Fruit fly (Drosophila melanogaster) whole organism, embryonic: ENCODE measurements around the gene CG43367.

Experiments used
- B-H2 ChIP-seq: fragments of 200-800 bp; sonication (Bioruptor generic); optimal IDR thresholded peaks from 2 replicates; lab custom pipeline; 2018; ENCODE audit warnings: missing biosample characterization, mild to moderate bottlenecking, missing genetic modification characterization
- Bgb ChIP-seq: fragments of 200-800 bp; sonication (Bioruptor generic); IDR thresholded peaks from 2 replicates; pipeline ENCODE4 v1.3.6; 2022; ENCODE audit warnings: missing biosample characterization, missing genetic modification characterization; ENCODE audit not compliant: partially characterized antibody
- CG10267 ChIP-seq: fragments of 200-800 bp; sonication (Bioruptor generic); optimal IDR thresholded peaks from 2 replicates; lab custom pipeline; 2018; ENCODE audit warnings: missing biosample characterization, mild to moderate bottlenecking, missing genetic modification characterization, moderate library complexity
- CG12942 ChIP-seq: fragments of 200-800 bp; sonication (Bioruptor generic); optimal IDR thresholded peaks from 3 replicates; lab custom pipeline; 2016; ENCODE audit warnings: missing biosample characterization, missing genetic modification characterization
- CG13287 ChIP-seq: fragments of 200-800 bp; sonication (Bioruptor generic); IDR thresholded peaks from 2 replicates; pipeline ENCODE4 v1.3.6; 2022; ENCODE audit warnings: missing biosample characterization, missing genetic modification characterization; ENCODE audit not compliant: partially characterized antibody
- CG14710 ChIP-seq: fragments of 200-800 bp; sonication (Bioruptor generic); optimal IDR thresholded peaks from 3 replicates; lab custom pipeline; 2019; ENCODE audit warnings: missing biosample characterization, mild to moderate bottlenecking, missing genetic modification characterization, moderate library complexity
- CG15514 ChIP-seq: fragments of 200-800 bp; sonication (Bioruptor generic); optimal IDR thresholded peaks from 3 replicates; lab custom pipeline; 2017; ENCODE audit warnings: missing biosample characterization, missing genetic modification characterization, mild to moderate bottlenecking, moderate library complexity, missing genetic modification reagents
- CG3726 ChIP-seq: fragments of 200-800 bp; sonication (Bioruptor generic); IDR thresholded peaks from 3 replicates; pipeline ENCODE4, ENCODE4 v1.3.6; 2022; ENCODE audit warnings: missing biosample characterization, missing genetic modification characterization
- CG42726 ChIP-seq: fragments of 200-800 bp; sonication (Bioruptor generic); IDR thresholded peaks from 2 replicates; pipeline ENCODE4 v1.3.6; 2022; ENCODE audit warnings: missing biosample characterization, missing genetic modification characterization; ENCODE audit not compliant: partially characterized antibody
- CG7786 ChIP-seq: fragments of 200-800 bp; sonication (Bioruptor generic); optimal IDR thresholded peaks from 2 replicates; lab custom pipeline; 2016; ENCODE audit warnings: missing biosample characterization, missing genetic modification characterization
- CG9797 ChIP-seq: fragments of 200-800 bp; sonication (Bioruptor generic); optimal IDR thresholded peaks from 3 replicates; lab custom pipeline; 2018; ENCODE audit warnings: missing biosample characterization, mild to moderate bottlenecking, missing genetic modification characterization
- CG9932 ChIP-seq: fragments of 200-800 bp; sonication (Bioruptor generic); IDR thresholded peaks from 2 replicates; pipeline ENCODE4 v1.3.6; 2022; ENCODE audit warnings: missing biosample characterization, missing genetic modification characterization
- Chrac-16 ChIP-seq: fragments of 200-800 bp; sonication (Bioruptor generic); optimal IDR thresholded peaks from 3 replicates; lab custom pipeline; 2016; ENCODE audit warnings: missing biosample characterization, missing genetic modification characterization
- Deaf1 ChIP-seq: fragments of 200-800 bp; optimal IDR thresholded peaks from 3 replicates; lab custom pipeline; 2019; ENCODE audit warnings: missing biosample characterization, mild to moderate bottlenecking, missing genetic modification characterization, moderate library complexity
- E2f2 ChIP-seq: fragments of 200-800 bp; sonication (Bioruptor generic); IDR thresholded peaks from 2 replicates; pipeline ENCODE4 v1.3.6; 2022; ENCODE audit warnings: missing biosample characterization, missing genetic modification characterization
- Ets65A ChIP-seq: fragments of 200-800 bp; sonication (Bioruptor generic); peaks from one replicate; lab custom pipeline; 2016; ENCODE audit warnings: missing biosample characterization, missing genetic modification characterization
- HLH54F ChIP-seq: fragments of 200-800 bp; sonication (Bioruptor generic); optimal IDR thresholded peaks from 3 replicates; lab custom pipeline; 2016; ENCODE audit warnings: missing biosample characterization, missing genetic modification characterization
- Hmr ChIP-seq: fragments of 200-800 bp; sonication (Bioruptor generic); optimal IDR thresholded peaks from 3 replicates; lab custom pipeline; 2017; ENCODE audit warnings: mild to moderate bottlenecking, missing biosample characterization, missing genetic modification reagents, missing genetic modification characterization
- Hr51 ChIP-seq, 2 experiments: fragments of 200-800 bp; sonication (Bioruptor generic); optimal IDR thresholded peaks; 2 replicates in 1 of 2; 3 replicates in 1 of 2; lab custom pipeline; 2016 to 2018; ENCODE audit warnings: missing biosample characterization in 2 of 2, missing genetic modification characterization in 2 of 2, mild to moderate bottlenecking in 1 of 2, moderate library complexity in 1 of 2
- MBD-R2 ChIP-seq: fragments of 200-800 bp; sonication (Bioruptor generic); IDR thresholded peaks from 2 replicates; pipeline ENCODE4 v1.3.6; 2022; ENCODE audit warnings: missing biosample characterization, missing genetic modification characterization
- Mad ChIP-seq: fragments of 200-800 bp; sonication (Bioruptor generic); optimal IDR thresholded peaks from 2 replicates; lab custom pipeline; 2016; ENCODE audit warnings: missing biosample characterization, missing genetic modification characterization
- Med ChIP-seq: fragments of 200-800 bp; sonication (Bioruptor generic); peaks from one replicate; lab custom pipeline; 2016; ENCODE audit warnings: missing biosample characterization, missing genetic modification characterization, mild to moderate bottlenecking, inconsistent platforms, moderate library complexity
- Scr ChIP-seq: fragments of 200-800 bp; sonication (Bioruptor generic); IDR thresholded peaks from 2 replicates; pipeline ENCODE4 v1.3.6; 2022; ENCODE audit warnings: missing biosample characterization, missing genetic modification characterization; ENCODE audit not compliant: partially characterized antibody
- Trl ChIP-seq, 3 experiments: fragments of >200 bp in 2 of 3; fragments of 200-800 bp in 1 of 3; sonication (Bioruptor generic) in 1 of 3; optimal IDR thresholded peaks; 2 replicates in 1 of 3; 3 replicates in 2 of 3; lab custom pipeline; 2016 to 2017; ENCODE audit warnings: missing biosample characterization in 1 of 3, missing genetic modification characterization in 1 of 3
- abd-A ChIP-seq: fragments of 200-800 bp; sonication (Bioruptor generic); optimal IDR thresholded peaks from 3 replicates; lab custom pipeline; 2019; ENCODE audit warnings: missing biosample characterization, mild to moderate bottlenecking, missing genetic modification characterization, moderate library complexity
- al ChIP-seq: fragments of 200-800 bp; sonication (Bioruptor generic); IDR thresholded peaks from 2 replicates; pipeline ENCODE4 v1.3.6; 2022; ENCODE audit warnings: missing biosample characterization, missing genetic modification characterization
- bcd ChIP-seq: fragments of 200-800 bp; sonication (Bioruptor generic); optimal IDR thresholded peaks from 2 replicates; lab custom pipeline; 2017; ENCODE audit warnings: missing biosample characterization, mild to moderate bottlenecking, missing genetic modification characterization
- cg ChIP-seq: fragments of 200-800 bp; sonication (Bioruptor generic); optimal IDR thresholded peaks from 3 replicates; lab custom pipeline; 2019; ENCODE audit warnings: missing biosample characterization, mild to moderate bottlenecking, missing genetic modification characterization, moderate library complexity
- chinmo ChIP-seq: fragments of 200-800 bp; sonication (Bioruptor generic); IDR thresholded peaks from 4 replicates; pipeline ENCODE4 v1.3.6; 2022; ENCODE audit warnings: missing biosample characterization, missing genetic modification characterization; ENCODE audit not compliant: partially characterized antibody
- croc ChIP-seq: fragments of 200-800 bp; sonication (Bioruptor generic); conservative IDR thresholded peaks from 3 replicates; pipeline ENCODE4 v1.3.6; 2022; ENCODE audit warnings: missing biosample characterization, missing genetic modification characterization
- crol ChIP-seq: fragments of 200-800 bp; sonication (Bioruptor generic); IDR thresholded peaks from 2 replicates; pipeline ENCODE4 v1.3.6; 2022; ENCODE audit warnings: missing biosample characterization, missing genetic modification characterization
- ewg ChIP-seq: fragments of 200-800 bp; sonication (Bioruptor generic); optimal IDR thresholded peaks from 3 replicates; lab custom pipeline; 2017; ENCODE audit warnings: mild to moderate bottlenecking, missing biosample characterization, missing genetic modification reagents, missing genetic modification characterization
- gcm2 ChIP-seq: fragments of 200-800 bp; sonication (Bioruptor generic); optimal IDR thresholded peaks from 2 replicates; lab custom pipeline; 2016; ENCODE audit warnings: missing biosample characterization, missing genetic modification characterization
- ken ChIP-seq: fragments of 200-800 bp; sonication (Bioruptor generic); IDR thresholded peaks from 3 replicates; pipeline ENCODE4 v1.3.6; 2022; ENCODE audit warnings: missing biosample characterization, missing genetic modification characterization
- mam ChIP-seq: fragments of 200-800 bp; sonication (Bioruptor generic); optimal IDR thresholded peaks from 3 replicates; lab custom pipeline; 2016; ENCODE audit warnings: missing biosample characterization, missing genetic modification characterization
- mld ChIP-seq: fragments of 200-800 bp; sonication (Bioruptor generic); IDR thresholded peaks from 3 replicates; pipeline ENCODE4 v1.3.6; 2022; ENCODE audit warnings: missing biosample characterization, missing genetic modification characterization; ENCODE audit not compliant: partially characterized antibody
- nerfin-1 ChIP-seq: fragments of 200-800 bp; sonication (Bioruptor generic); optimal IDR thresholded peaks from 3 replicates; lab custom pipeline; 2019; ENCODE audit warnings: missing biosample characterization, mild to moderate bottlenecking, missing genetic modification characterization, moderate library complexity
- nom ChIP-seq: fragments of 200-800 bp; sonication (Bioruptor generic); optimal IDR thresholded peaks from 2 replicates; lab custom pipeline; 2017; ENCODE audit warnings: missing biosample characterization, missing genetic modification characterization, mild to moderate bottlenecking, moderate library complexity, missing genetic modification reagents
- onecut ChIP-seq: fragments of 200-800 bp; sonication (Bioruptor generic); IDR thresholded peaks from 2 replicates; pipeline ENCODE4 v1.3.6; 2022; ENCODE audit warnings: missing biosample characterization, missing genetic modification characterization
- rib ChIP-seq: fragments of 200-800 bp; sonication (Bioruptor generic); IDR thresholded peaks from 2 replicates; pipeline ENCODE4 v1.3.6; 2022; ENCODE audit warnings: missing biosample characterization, missing genetic modification characterization
- run ChIP-seq: fragments of 200-800 bp; sonication (Bioruptor generic); optimal IDR thresholded peaks from 3 replicates; lab custom pipeline; 2018; ENCODE audit warnings: missing biosample characterization, mild to moderate bottlenecking, missing genetic modification characterization
- scrt ChIP-seq: fragments of 200-800 bp; sonication (Bioruptor generic); optimal IDR thresholded peaks from 2 replicates; lab custom pipeline; 2018; ENCODE audit warnings: missing biosample characterization, mild to moderate bottlenecking, missing genetic modification characterization, moderate library complexity
- sd ChIP-seq: fragments of 200-800 bp; sonication (Bioruptor generic); optimal IDR thresholded peaks from 3 replicates; lab custom pipeline; 2018; ENCODE audit warnings: missing biosample characterization, mild to moderate bottlenecking, missing genetic modification characterization, moderate library complexity
- seq ChIP-seq: fragments of 200-800 bp; sonication (Bioruptor generic); IDR thresholded peaks from 2 replicates; pipeline ENCODE4 v1.3.6; 2022; ENCODE audit warnings: missing biosample characterization, missing genetic modification characterization
- sob ChIP-seq: fragments of 200-800 bp; sonication (Bioruptor generic); IDR thresholded peaks from 2 replicates; pipeline ENCODE4 v1.3.6; 2022; ENCODE audit warnings: missing biosample characterization, missing genetic modification characterization
- ssp ChIP-seq: fragments of 200-800 bp; sonication (Bioruptor generic); IDR thresholded peaks from 2 replicates; pipeline ENCODE4 v1.3.6; 2022; ENCODE audit warnings: missing biosample characterization, missing genetic modification characterization
- vnd ChIP-seq: fragments of 200-800 bp; sonication (Bioruptor generic); IDR thresholded peaks from 3 replicates; pipeline ENCODE4 v1.3.6; 2022; ENCODE audit warnings: missing biosample characterization, missing genetic modification characterization; ENCODE audit not compliant: partially characterized antibody
- zfh2 ChIP-seq: fragments of 200-800 bp; sonication (Bioruptor generic); optimal IDR thresholded peaks from 2 replicates; lab custom pipeline; 2016; ENCODE audit warnings: missing biosample characterization, missing genetic modification characterization

CG43367 gene

dm6 chr3L:4185259-4185658, 8.5 kb upstream of the CG43367 start:
- TF ChIP-seq Mad (GFP tag; lab: Kevin White, UChicago) (peak; percentile 30), crol (GFP tag; lab: Robert Waterston, UW) (peak; percentile 86), seq (GFP tag; lab: Robert Waterston, UW) (0 out of 2 replicates have a peak, but pooled peaks have one; percentile 29), ewg (peak; percentile 94), scrt (GFP tag; lab: Kevin White, UChicago) (peak; percentile 0), cg (GFP tag; lab: Kevin White, UChicago) (no peak), al (GFP tag; lab: Robert Waterston, UW) (no peak), MBD-R2 (GFP tag; lab: Robert Waterston, UW) (0 out of 2 replicates have a peak, but pooled peaks have one; percentile 13), chinmo (GFP tag; lab: Robert Waterston, UW) (0 out of 4 replicates have a peak, but pooled peaks have one; percentile 25), rib (GFP tag; lab: Robert Waterston, UW) (0 out of 2 replicates have a peak, but pooled peaks have one; percentile 30), croc (GFP tag; lab: Robert Waterston, UW) (no peak), Scr (GFP tag; lab: Robert Waterston, UW) (0 out of 2 replicates have a peak, but pooled peaks have one; percentile 14), abd-A (peak; percentile 77), sd (peak; percentile 69), Med (GFP tag; lab: Kevin White, UChicago) (peak; percentile 49), nerfin-1 (tag; lab: Kevin White, UChicago) (peak; percentile 78), CG13287 (GFP tag; lab: Robert Waterston, UW) (no peak), E2f2 (GFP tag; lab: Robert Waterston, UW) (no peak), onecut (GFP tag; lab: Robert Waterston, UW) (peak; percentile 98), Bgb (GFP tag; lab: Robert Waterston, UW) (peak; percentile 19; the same call in 1 of the 2 replicates), mld (GFP tag; lab: Robert Waterston, UW) (0 out of 3 replicates have a peak, but pooled peaks have one; percentile 44), CG15514 (GFP tag; lab: Kevin White, UChicago) (peak; percentile 39), Deaf1 (tag; lab: Kevin White, UChicago) (peak; percentile 80)

- peak; percentile 23 for TF ChIP-seq Hmr
- no peak for TF ChIP-seq Trl (optimal IDR thresholded peaks at IDR 0.05; lab: Kevin White, UChicago)
- peak; percentile 22 for TF ChIP-seq Trl (GFP tag; optimal IDR thresholded peaks at IDR 0.05; lab: Kevin White, UChicago)
- no peak for TF ChIP-seq run (tag; lab: Kevin White, UChicago)
- TF ChIP-seq B-H2, result peak; percentile 70
- TF ChIP-seq sob (GFP tag; lab: Robert Waterston, UW), result peak; percentile 68
- peak; percentile 55 for TF ChIP-seq CG13287 (GFP tag; lab: Robert Waterston, UW)
- peak; percentile 43 for TF ChIP-seq mam
- peak; percentile 17; the same call in 1 of the 2 replicates for TF ChIP-seq ssp (GFP tag; lab: Robert Waterston, UW)
- TF ChIP-seq CG42726 (GFP tag; lab: Robert Waterston, UW), result no peak
- no peak for TF ChIP-seq CG3726 (GFP tag; lab: Robert Waterston, UW)
- TF ChIP-seq CG14710 (tag; lab: Kevin White, UChicago), result peak; percentile 46
- TF ChIP-seq Chrac-16 (GFP tag; lab: Kevin White, UChicago), result peak; percentile 29
- TF ChIP-seq CG9932 (GFP tag; lab: Robert Waterston, UW), result peak; percentile 71
- TF ChIP-seq zfh2 (GFP tag; lab: Kevin White, UChicago), result peak; percentile 65
- TF ChIP-seq CG7786, result peak; percentile 45
- peak in 1 of 2 experiments; percentile 3 for TF ChIP-seq Hr51 (GFP tag; optimal IDR thresholded peaks at IDR 0.05; lab: Kevin White, UChicago)
- peak; percentile 2 for TF ChIP-seq CG12942 (GFP tag; lab: Kevin White, UChicago)
- TF ChIP-seq ken, result no peak
- TF ChIP-seq bcd (GFP tag; lab: Kevin White, UChicago), result peak; percentile 17
- peak; percentile 52 for TF ChIP-seq HLH54F (GFP tag; lab: Kevin White, UChicago)
- peak; percentile 4 for TF ChIP-seq gcm2
- TF ChIP-seq vnd, result no peak
- peak; percentile 96 for TF ChIP-seq CG10267 (tag; lab: Kevin White, UChicago)
- TF ChIP-seq Ets65A, result peak; percentile 94
- peak; percentile 52 for TF ChIP-seq CG9797 (GFP tag; lab: Kevin White, UChicago)
- TF ChIP-seq nom (GFP tag; lab: Kevin White, UChicago), result no peak
Observed at dm6 chr3L:4186659-4187058, 7.1 kb upstream of the CG43367 start, which contains the start of gene VhaM9.7-c. Gene VhaM9.7-c (minus strand): TSS chr3L:4186865.
